Fruit fly (Drosophila melanogaster): ENCODE measurements around the gene CG14258.

CG14258 gene

DNA sequence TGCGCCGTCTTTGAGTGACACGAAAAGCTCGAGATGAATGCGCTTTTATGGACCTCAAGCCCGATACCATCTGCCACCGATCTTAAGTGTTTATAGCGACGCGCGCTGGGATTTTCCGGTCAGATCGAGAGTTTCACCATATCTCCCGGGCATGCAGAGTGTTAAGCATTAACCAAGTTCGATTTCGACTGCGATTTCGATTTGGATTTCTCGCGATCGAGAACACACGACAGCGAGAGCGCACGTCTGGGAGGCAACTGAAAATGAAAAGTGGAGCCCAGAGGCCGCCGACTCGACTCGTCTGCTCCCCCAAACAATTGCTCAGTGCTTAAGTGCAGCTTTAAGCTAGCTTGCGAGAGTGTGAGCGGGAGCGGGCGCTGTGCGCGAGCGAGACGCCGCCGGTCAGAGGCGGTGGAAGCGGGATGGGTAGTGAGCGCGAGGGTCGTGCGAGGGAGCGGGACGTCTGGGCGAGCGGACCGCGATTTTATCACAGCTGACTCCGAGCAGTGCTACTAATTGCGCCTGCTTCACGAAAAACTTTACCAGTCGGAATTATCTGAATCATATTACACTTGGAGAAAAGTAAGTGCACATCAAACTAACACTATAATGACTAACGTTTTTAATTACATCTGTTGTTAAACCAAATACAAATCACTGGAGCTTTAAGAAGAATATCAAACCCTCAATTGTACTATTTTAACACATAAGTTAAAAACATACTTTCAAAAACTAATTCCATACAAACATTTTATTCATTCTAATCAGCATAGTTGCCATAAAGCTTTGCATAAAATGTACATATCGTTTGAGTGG lies 22.9 kb upstream of the CG14258 start, which contains the start of gene spz:
Gene spz, minus strand, starts transcription at position 261 of the 816 bp plus-strand sequence.
- TF ChIP-seq ss (GFP tag; optimal IDR thresholded peaks at IDR 0.05) (peak in 1 of 2 experiments; percentile 16), CG11762 (GFP tag; optimal IDR thresholded peaks at IDR 0.05; ENCODE audit: insufficient read depth) (peak; percentile 12), net (GFP tag; optimal IDR thresholded peaks at IDR 0.05) (peak; percentile 13), Smox (GFP tag; optimal IDR thresholded peaks at IDR 0.05) (no peak), CG3919 (GFP tag; optimal IDR thresholded peaks at IDR 0.05) (peak; percentile 21), Hr4 (GFP tag; optimal IDR thresholded peaks at IDR 0.05) (peak; percentile 40), CG8319 (GFP tag; optimal IDR thresholded peaks at IDR 0.05) (no peak), CG10631 (GFP tag; optimal IDR thresholded peaks at IDR 0.05) (no peak), dsx (GFP tag; optimal IDR thresholded peaks at IDR 0.05; ENCODE audit: poor library complexity, severe bottlenecking) (peak; percentile 19), Eip78C (GFP tag) (peak; percentile 77), OdsH (GFP tag; optimal IDR thresholded peaks at IDR 0.05) (peak; percentile 22), svp (GFP tag) (peak; percentile 98), CG6163 (GFP tag; IDR thresholded peaks at IDR 0.05) (peak; percentile 20; the same call in 1 of the 3 replicates), CG8119 (GFP tag; IDR thresholded peaks at IDR 0.05) (peak; percentile 33; the same call in 1 of the 3 replicates), eg (GFP tag; IDR thresholded peaks at IDR 0.05) (peak; percentile 58; the same call in 2 of the 3 replicates), Blimp-1 (GFP tag; optimal IDR thresholded peaks at IDR 0.05) (peak; percentile 48), CG15336 (GFP tag; IDR thresholded peaks at IDR 0.05) (peak; percentile 47), pdm3 (GFP tag; optimal IDR thresholded peaks at IDR 0.05) (peak; percentile 4), Lpt (GFP tag; optimal IDR thresholded peaks at IDR 0.05) (peak; percentile 4), CG34406 (GFP tag; optimal IDR thresholded peaks at IDR 0.05) (no peak), CG10669 (GFP tag; optimal IDR thresholded peaks at IDR 0.05) (peak; percentile 61), CG32006 (GFP tag; optimal IDR thresholded peaks at IDR 0.05) (no peak)

DNA sequence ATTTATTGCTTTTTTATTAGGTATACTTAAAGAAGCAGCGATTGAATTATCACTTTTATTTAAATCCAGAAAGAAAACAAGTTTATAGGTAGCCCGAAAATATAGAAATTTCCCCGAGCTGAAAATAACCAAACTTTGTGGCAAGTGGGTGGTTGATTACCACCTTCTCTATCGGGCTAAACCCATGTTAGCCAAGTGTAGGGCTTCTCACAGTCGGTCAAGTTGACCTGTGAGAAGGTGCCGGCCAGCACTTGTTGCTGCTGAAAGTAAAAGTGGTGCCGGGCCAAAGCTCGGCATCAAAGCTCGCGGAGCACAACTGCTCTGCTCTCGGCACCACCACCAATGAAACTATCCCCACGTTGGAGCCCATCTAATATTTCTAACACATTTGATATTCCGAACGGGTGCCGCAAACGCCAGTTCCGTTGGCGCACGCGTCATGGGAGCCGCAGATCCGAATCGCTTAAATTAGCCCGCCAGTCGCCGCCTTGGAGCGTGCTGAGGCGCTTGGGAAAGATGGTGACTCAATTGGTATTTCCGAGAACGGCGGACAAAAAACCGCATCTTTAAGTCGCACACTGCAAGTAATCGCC lies 21.9 kb upstream of the CG14258 start:
- TF ChIP-seq net (GFP tag; optimal IDR thresholded peaks at IDR 0.05) = no peak
- TF ChIP-seq Eip78C (GFP tag) = peak; percentile 18
- 0 out of 3 replicates have a peak, but pooled peaks have one; percentile 17 for TF ChIP-seq eg (GFP tag; IDR thresholded peaks at IDR 0.05)
- TF ChIP-seq Eip75B (GFP tag; optimal IDR thresholded peaks at IDR 0.05) = no peak
- TF ChIP-seq Sox102F (GFP tag; optimal IDR thresholded peaks at IDR 0.05) = no peak
- no peak for TF ChIP-seq CG11902 (GFP tag; optimal IDR thresholded peaks at IDR 0.05)
- TF ChIP-seq Hr38 (GFP tag; optimal IDR thresholded peaks at IDR 0.05) = no peak
- TF ChIP-seq CG11294 (GFP tag; IDR thresholded peaks at IDR 0.05) = no peak
- TF ChIP-seq Blimp-1 (GFP tag; optimal IDR thresholded peaks at IDR 0.05) = peak; percentile 50
- TF ChIP-seq Ets21C (GFP tag; optimal IDR thresholded peaks at IDR 0.05) = no peak
- TF ChIP-seq CG32006 (GFP tag; optimal IDR thresholded peaks at IDR 0.05) = peak; percentile 0

DNA sequence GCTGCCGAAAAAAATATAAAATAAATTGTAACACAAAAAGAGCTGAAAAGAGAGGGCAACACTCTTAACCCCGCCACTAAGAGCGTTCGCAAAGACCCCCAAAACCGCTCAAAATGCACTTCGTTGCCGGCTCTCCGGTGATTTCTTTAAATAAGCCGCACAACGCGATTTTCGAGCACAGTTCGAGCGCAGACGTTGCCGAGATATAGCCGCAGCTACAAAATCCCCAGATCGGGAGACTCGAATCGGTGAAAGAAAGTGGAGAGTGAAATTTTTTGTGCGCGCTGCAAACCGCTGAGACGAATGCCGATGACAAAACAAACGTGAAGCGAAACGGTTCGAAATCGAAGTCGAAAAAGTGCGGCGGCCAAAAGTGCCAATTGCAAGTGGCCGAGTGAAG lies 17.2 kb upstream of the CG14258 start, which contains the start of gene CG14257:
Gene CG14257, plus strand, starts transcription at position 177 of the 400 bp plus-strand sequence.
- no peak for TF ChIP-seq Ets96B (tag; optimal IDR thresholded peaks at IDR 0.05)
- no peak for TF ChIP-seq CG4318 (GFP tag; optimal IDR thresholded peaks at IDR 0.05)
- TF ChIP-seq CG11294 (GFP tag; IDR thresholded peaks at IDR 0.05) = no peak
- no peak for TF ChIP-seq CG6854 (GFP tag; optimal IDR thresholded peaks at IDR 0.05)
- TF ChIP-seq Met (GFP tag; optimal IDR thresholded peaks at IDR 0.05) = peak; percentile 10
- no peak for TF ChIP-seq CG11902 (GFP tag; optimal IDR thresholded peaks at IDR 0.05)
- no peak for TF ChIP-seq Hr4 (GFP tag; optimal IDR thresholded peaks at IDR 0.05)
- TF ChIP-seq vri (GFP tag; optimal IDR thresholded peaks at IDR 0.05) = no peak
- TF ChIP-seq fd85E (GFP tag; optimal IDR thresholded peaks at IDR 0.05) = no peak
- TF ChIP-seq CG1621 (tag; optimal IDR thresholded peaks at IDR 0.05) = no peak
- no peak for TF ChIP-seq svp (GFP tag)
- no peak for TF ChIP-seq lz (GFP tag; optimal IDR thresholded peaks at IDR 0.05)
- peak; percentile 19 for TF ChIP-seq dsx (GFP tag; optimal IDR thresholded peaks at IDR 0.05; ENCODE audit: poor library complexity, severe bottlenecking)
- TF ChIP-seq eg (GFP tag; IDR thresholded peaks at IDR 0.05) = peak; percentile 29; the same call in 1 of the 3 replicates
- TF ChIP-seq fd59A (GFP tag; optimal IDR thresholded peaks at IDR 0.05) = no peak
- TF ChIP-seq CG8119 (GFP tag; IDR thresholded peaks at IDR 0.05) = no peak
- no peak for TF ChIP-seq Eip93F (GFP tag; optimal IDR thresholded peaks at IDR 0.05)
- no peak for TF ChIP-seq ss (GFP tag; optimal IDR thresholded peaks at IDR 0.05)
- no peak for TF ChIP-seq acj6 (GFP tag; optimal IDR thresholded peaks at IDR 0.05)
- TF ChIP-seq CG6163 (GFP tag; IDR thresholded peaks at IDR 0.05) = no peak
- TF ChIP-seq CG3032 (tag; optimal IDR thresholded peaks at IDR 0.05) = no peak
- no peak for TF ChIP-seq CG6808 (GFP tag; optimal IDR thresholded peaks at IDR 0.05)
- TF ChIP-seq CG6276 (GFP tag; optimal IDR thresholded peaks at IDR 0.05) = no peak
- no peak for TF ChIP-seq Eip78C (GFP tag)
- no peak for TF ChIP-seq CG8319 (GFP tag; optimal IDR thresholded peaks at IDR 0.05)
- TF ChIP-seq Gug (GFP tag; IDR thresholded peaks at IDR 0.05) = no peak
- TF ChIP-seq CG11762 (GFP tag; optimal IDR thresholded peaks at IDR 0.05; ENCODE audit: insufficient read depth) = no peak
- no peak for TF ChIP-seq CG9139 (GFP tag; optimal IDR thresholded peaks at IDR 0.05)
- TF ChIP-seq Sox102F (GFP tag; optimal IDR thresholded peaks at IDR 0.05) = peak; percentile 29
